Worm (Caenorhabditis elegans): ENCODE data around the gene frl-1.

- TF ChIP-seq elt-3 (tag; optimal IDR thresholded peaks at IDR 0.05): no peak
- no peak for TF ChIP-seq unc-62 (GFP tag; optimal IDR thresholded peaks at IDR 0.05)
- no peak for TF ChIP-seq mep-1 (tag; optimal IDR thresholded peaks at IDR 0.05)
- TF ChIP-seq nhr-237 (tag; optimal IDR thresholded peaks at IDR 0.05): no peak
- TF ChIP-seq nhr-76 (tag; optimal IDR thresholded peaks at IDR 0.05): no peak
- no peak for TF ChIP-seq pha-4 (tag; optimal IDR thresholded peaks at IDR 0.05)
- TF ChIP-seq lin-13 (tag; optimal IDR thresholded peaks at IDR 0.05): no peak
- TF ChIP-seq sem-2 (GFP tag; optimal IDR thresholded peaks at IDR 0.05): no peak
- no peak for TF ChIP-seq mab-5 (tag; optimal IDR thresholded peaks at IDR 0.05)
Measured at ce11 chrIII:2101895-2102345, 22.0 kb upstream of the frl-1 start, which contains the start of gene ppk-2.

All from whole organism, mixed stage, embryonic.